Worm (Caenorhabditis elegans) whole organism, L3 larva: ENCODE results near the gene klp-12.

Experiments
- aly-2 ChIP-seq: fragments of 150-350 bp; optimal IDR thresholded peaks from 2 replicates; lab custom pipeline; 2014; ENCODE audit warnings: missing biosample characterization, missing genetic modification characterization
- ceh-16 ChIP-seq: sonication (generic microtip); optimal IDR thresholded peaks from 2 replicates; lab custom pipeline; 2017; ENCODE audit warnings: missing biosample characterization, missing genetic modification characterization
- ceh-28 ChIP-seq: fragments of 150-350 bp; optimal IDR thresholded peaks from 2 replicates; lab custom pipeline; 2014; ENCODE audit warnings: missing biosample characterization, missing genetic modification reagents, missing genetic modification characterization
- daf-12 ChIP-seq: fragments of 150-350 bp; optimal IDR thresholded peaks from 2 replicates; lab custom pipeline; 2014; ENCODE audit warnings: missing biosample characterization, missing genetic modification reagents, missing genetic modification characterization
- egl-5 ChIP-seq: fragments of 150-350 bp; optimal IDR thresholded peaks from 2 replicates; lab custom pipeline; 2017; ENCODE audit warnings: missing biosample characterization, missing genetic modification reagents, missing genetic modification characterization, inconsistent platforms
- elt-1 ChIP-seq: fragments of 150-350 bp; optimal IDR thresholded peaks from 2 replicates; lab custom pipeline; 2014; ENCODE audit warnings: missing biosample characterization, missing genetic modification characterization
- elt-2 ChIP-seq: sonication (generic microtip); optimal IDR thresholded peaks from 2 replicates; lab custom pipeline; 2016; ENCODE audit warnings: missing genetic modification reagents, mild to moderate bottlenecking, missing genetic modification characterization, missing compliant biosample characterization
- elt-3 ChIP-seq, 3 experiments: fragments of 150-350 bp in 1 of 3; sonication (generic microtip) in 2 of 3; optimal IDR thresholded peaks; 2 replicates in 2 of 3; 4 replicates in 1 of 3; lab custom pipeline; 2014 to 2017; ENCODE audit warnings: missing biosample characterization in 3 of 3, missing genetic modification characterization in 3 of 3
- eor-1 ChIP-seq, 2 experiments: fragments of 150-350 bp; optimal IDR thresholded peaks; 2 replicates each; lab custom pipeline; 2014 to 2018; ENCODE audit warnings: missing biosample characterization in 2 of 2, missing genetic modification characterization in 2 of 2
- fkh-10 ChIP-seq: sonication (generic microtip); optimal IDR thresholded peaks from 2 replicates; lab custom pipeline; 2017; ENCODE audit warnings: missing biosample characterization, missing genetic modification reagents, missing genetic modification characterization
- hmg-11 ChIP-seq: sonication (generic microtip); optimal IDR thresholded peaks from 2 replicates; lab custom pipeline; 2016; ENCODE audit warnings: missing genetic modification characterization, missing compliant biosample characterization
- jun-1 ChIP-seq: fragments of 150-350 bp; optimal IDR thresholded peaks from 2 replicates; lab custom pipeline; 2014; ENCODE audit warnings: missing biosample characterization, missing genetic modification reagents, missing genetic modification characterization
- lin-15B ChIP-seq: fragments of 150-350 bp; optimal IDR thresholded peaks from 2 replicates; lab custom pipeline; 2014; ENCODE audit warnings: missing biosample characterization, missing genetic modification characterization
- lin-39 ChIP-seq: fragments of 150-350 bp; optimal IDR thresholded peaks from 2 replicates; lab custom pipeline; 2018; ENCODE audit warnings: missing biosample characterization, missing genetic modification reagents, missing genetic modification characterization
- mdl-1 ChIP-seq: fragments of 150-350 bp; optimal IDR thresholded peaks from 2 replicates; lab custom pipeline; 2014; ENCODE audit warnings: missing biosample characterization, missing genetic modification characterization
- mml-1 ChIP-seq: fragments of 150-350 bp; sonication (generic microtip); optimal IDR thresholded peaks from 3 replicates; lab custom pipeline; 2014; ENCODE audit warnings: missing biosample characterization, missing genetic modification characterization
- nfya-1 ChIP-seq: sonication (generic microtip); optimal IDR thresholded peaks from 2 replicates; lab custom pipeline; 2017; ENCODE audit warnings: missing genetic modification characterization, mild to moderate bottlenecking, missing compliant biosample characterization, antibody characterized with exemption, moderate library complexity; ENCODE audit not compliant: insufficient read depth
- nhr-11 ChIP-seq: fragments of 150-350 bp; optimal IDR thresholded peaks from 2 replicates; lab custom pipeline; 2014; ENCODE audit warnings: missing biosample characterization, missing genetic modification characterization
- nhr-23 ChIP-seq: fragments of 150-350 bp; optimal IDR thresholded peaks from 2 replicates; lab custom pipeline; 2014; ENCODE audit warnings: missing biosample characterization, missing genetic modification reagents, missing genetic modification characterization
- nhr-25 ChIP-seq: sonication (generic microtip); optimal IDR thresholded peaks from 2 replicates; lab custom pipeline; 2017; ENCODE audit warnings: missing biosample characterization, missing genetic modification characterization
- nhr-28 ChIP-seq: fragments of 150-350 bp; optimal IDR thresholded peaks from 2 replicates; lab custom pipeline; 2014; ENCODE audit warnings: missing biosample characterization, missing genetic modification characterization
- nhr-43 ChIP-seq: sonication (generic microtip); optimal IDR thresholded peaks from 2 replicates; lab custom pipeline; 2016; ENCODE audit warnings: mild to moderate bottlenecking, missing genetic modification characterization, missing compliant biosample characterization; ENCODE audit not compliant: poor library complexity, severe bottlenecking
- nhr-76 ChIP-seq: fragments of 150-350 bp; sonication (generic microtip); optimal IDR thresholded peaks from 5 replicates; lab custom pipeline; 2014; ENCODE audit warnings: missing biosample characterization, missing genetic modification characterization
- nhr-77 ChIP-seq: fragments of 150-350 bp; optimal IDR thresholded peaks from 2 replicates; lab custom pipeline; 2014; ENCODE audit warnings: missing biosample characterization, missing genetic modification characterization
- pha-4 ChIP-seq: fragments of 150-350 bp; optimal IDR thresholded peaks from 2 replicates; lab custom pipeline; 2014; ENCODE audit warnings: missing biosample characterization, missing genetic modification reagents, missing genetic modification characterization
- pqm-1 ChIP-seq: fragments of 150-350 bp; optimal IDR thresholded peaks from 2 replicates; lab custom pipeline; 2017; ENCODE audit warnings: missing biosample characterization, missing genetic modification characterization, inconsistent platforms
- sea-2 ChIP-seq: fragments of 150-350 bp; sonication (generic microtip); optimal IDR thresholded peaks from 4 replicates; lab custom pipeline; 2014; ENCODE audit warnings: missing biosample characterization, missing genetic modification reagents, missing genetic modification characterization
- skn-1 ChIP-seq: fragments of 150-350 bp; optimal IDR thresholded peaks from 2 replicates; lab custom pipeline; 2014; ENCODE audit warnings: missing biosample characterization, missing genetic modification characterization
- unc-39 ChIP-seq: sonication (generic microtip); optimal IDR thresholded peaks from 4 replicates; lab custom pipeline; 2017; ENCODE audit warnings: missing biosample characterization, missing genetic modification characterization
- ztf-11 ChIP-seq: fragments of 150-350 bp; optimal IDR thresholded peaks from 2 replicates; lab custom pipeline; 2014; ENCODE audit warnings: missing biosample characterization, missing genetic modification characterization
- ztf-4 ChIP-seq: fragments of 150-350 bp; optimal IDR thresholded peaks from 2 replicates; lab custom pipeline; 2014; ENCODE audit warnings: missing biosample characterization, missing genetic modification characterization

klp-12 gene

DNA sequence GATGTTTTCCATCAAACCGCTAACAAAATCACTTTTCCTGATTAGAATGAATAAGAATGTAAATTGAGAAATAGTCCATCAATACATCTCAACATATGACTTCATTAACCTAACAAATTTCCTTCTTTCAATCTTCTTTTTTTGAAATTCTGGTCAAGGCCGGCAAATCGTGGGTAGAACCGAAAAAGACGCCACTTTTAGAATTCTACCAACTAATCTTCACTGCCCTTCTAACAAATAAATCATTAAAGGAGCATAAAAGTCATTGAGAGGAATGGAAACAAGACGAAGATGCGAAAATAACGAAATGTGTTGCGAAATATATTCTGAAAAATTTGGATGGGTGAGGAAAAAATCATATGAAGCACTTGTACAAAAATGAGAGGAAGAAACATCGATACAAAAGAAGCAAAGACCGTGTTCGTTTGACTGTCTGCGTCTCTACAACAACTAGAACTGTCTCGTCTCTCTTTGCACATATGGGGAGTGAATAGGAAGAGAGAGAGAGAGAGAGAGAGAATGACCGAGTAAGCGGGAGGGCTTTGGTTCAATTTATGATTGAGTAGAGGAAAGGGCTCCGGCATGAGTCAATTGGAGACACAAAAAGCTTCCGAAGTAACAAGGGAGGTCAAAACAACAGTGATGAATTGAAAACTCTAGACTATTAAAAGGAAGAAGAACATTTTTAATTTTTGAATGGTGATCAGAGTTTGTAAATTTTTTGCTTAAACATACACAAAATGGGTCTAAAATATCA lies 4.3 kb upstream of the klp-12 start:
- TF ChIP-seq nhr-25 (peak; percentile 12), lin-39 (no peak), ceh-28 (tag; lab: Kevin White, UChicago) (peak; percentile 17), pha-4 (peak; percentile 60), nhr-76 (tag; lab: Kevin White, UChicago) (peak; percentile 84), pqm-1 (peak; percentile 1), egl-5 (tag; lab: Kevin White, UChicago) (no peak), elt-2 (tag; lab: Kevin White, UChicago) (peak; percentile 12), eor-1 (tag; optimal IDR thresholded peaks at IDR 0.05; lab: Kevin White, UChicago) (no peak), hmg-11 (peak; percentile 16), nfya-1 (tag; lab: Kevin White, UChicago) (peak; percentile 32)

DNA sequence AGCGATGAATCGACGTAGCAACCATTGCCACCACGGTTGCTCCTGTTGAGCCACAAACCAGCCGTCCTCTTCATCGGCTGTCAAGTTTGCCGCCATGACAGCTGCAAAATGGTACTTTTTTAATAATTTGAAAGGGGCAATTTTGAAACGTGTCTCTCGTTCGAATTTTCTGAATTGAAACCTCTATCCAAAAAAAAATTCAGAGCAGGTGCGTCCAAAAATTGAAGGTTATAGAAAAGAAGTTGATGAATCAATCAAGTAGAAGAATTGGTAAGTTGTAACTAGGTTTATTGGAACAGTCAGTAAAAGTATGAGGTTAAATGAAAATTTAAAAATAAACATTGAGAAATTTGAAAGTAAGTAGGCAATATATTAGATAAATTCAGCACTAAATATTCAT lies 1.7 kb upstream of the klp-12 start, which contains the start of gene T01G1.4:
TSS of gene T01G1.4 (minus strand) at position 101 of the 400 bp plus-strand sequence.
- TF ChIP-seq nhr-23 (tag; lab: Kevin White, UChicago), result no peak
- TF ChIP-seq skn-1 (tag; lab: Kevin White, UChicago), result no peak
- TF ChIP-seq lin-15B, result no peak
- TF ChIP-seq lin-39, result no peak

ce11 chrIV:11353946-11354458 lies 5.7 kb downstream of the klp-12 start, which contains the start of gene T01G1.2:
Gene T01G1.2 (plus strand): TSS chrIV:11354408.
- TF ChIP-seq hmg-11 (peak; percentile 15), skn-1 (tag; lab: Kevin White, UChicago) (peak; percentile 29), nfya-1 (tag; lab: Kevin White, UChicago) (peak; percentile 59), ztf-4 (tag; lab: Kevin White, UChicago) (no peak), elt-1 (tag; lab: Kevin White, UChicago) (peak; percentile 56), egl-5 (tag; lab: Kevin White, UChicago) (peak; percentile 62), ceh-28 (tag; lab: Kevin White, UChicago) (no peak), daf-12 (tag; lab: Kevin White, UChicago) (no peak), lin-39 (peak; percentile 87)

ce11 chrIV:11352768-11353167 lies 6.9 kb downstream of the klp-12 start:
- TF ChIP-seq aly-2 (tag; lab: Kevin White, UChicago) (no peak), nhr-11 (peak; percentile 8)

DNA sequence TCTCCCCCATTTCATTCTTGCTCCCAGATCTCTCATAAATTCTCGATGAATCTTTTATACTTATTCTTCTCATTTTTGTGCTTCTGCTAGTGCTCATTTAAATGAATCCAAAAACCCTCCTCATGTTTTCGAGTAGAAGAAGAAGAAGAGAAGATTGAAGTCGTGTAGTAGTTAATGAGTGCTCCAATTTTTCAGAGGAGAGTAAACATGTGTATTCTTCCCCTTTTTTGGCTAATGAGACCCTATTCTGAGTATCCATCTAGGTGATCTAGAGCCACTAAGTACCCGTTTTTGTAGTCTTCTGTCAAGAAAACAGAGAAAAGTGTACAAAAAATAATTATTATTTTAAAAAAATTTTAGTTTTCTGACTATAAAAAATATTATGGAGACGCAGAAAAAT lies 8.1 kb downstream of the klp-12 start:
- no peak for TF ChIP-seq nfya-1 (tag; lab: Kevin White, UChicago)
- no peak for TF ChIP-seq elt-1 (tag; lab: Kevin White, UChicago)
- TF ChIP-seq lin-15B, result no peak
- TF ChIP-seq unc-39 (tag; lab: Kevin White, UChicago), result no peak
- no peak for TF ChIP-seq jun-1 (tag; lab: Kevin White, UChicago)
- no peak for TF ChIP-seq elt-3 (tag; optimal IDR thresholded peaks at IDR 0.05; lab: Kevin White, UChicago)
- TF ChIP-seq egl-5 (tag; lab: Kevin White, UChicago), result no peak
- no peak for TF ChIP-seq nhr-77 (tag; lab: Kevin White, UChicago)
- TF ChIP-seq nhr-76 (tag; lab: Kevin White, UChicago), result no peak
- TF ChIP-seq eor-1 (tag; optimal IDR thresholded peaks at IDR 0.05; lab: Kevin White, UChicago), result no peak
- TF ChIP-seq ztf-11 (tag; lab: Kevin White, UChicago), result no peak
- no peak for TF ChIP-seq mml-1 (tag; lab: Kevin White, UChicago)
- TF ChIP-seq pqm-1, result no peak
- TF ChIP-seq fkh-10 (GFP tag; lab: Kevin White, UChicago), result no peak
- no peak for TF ChIP-seq ceh-16 (tag; lab: Kevin White, UChicago)
- TF ChIP-seq sea-2, result no peak
- TF ChIP-seq mdl-1, result no peak
- no peak for TF ChIP-seq skn-1 (tag; lab: Kevin White, UChicago)
- no peak for TF ChIP-seq nhr-28
- TF ChIP-seq nhr-43 (tag; lab: Kevin White, UChicago), result no peak
- TF ChIP-seq, all 47 proteins: peak for 0
